Worm (Caenorhabditis elegans): ENCODE data around the gene F47C12.7.
A peak's percentile ranks its signal among the peaks of the same experiment; 100 is the strongest.

The F47C12.7 gene

DNA sequence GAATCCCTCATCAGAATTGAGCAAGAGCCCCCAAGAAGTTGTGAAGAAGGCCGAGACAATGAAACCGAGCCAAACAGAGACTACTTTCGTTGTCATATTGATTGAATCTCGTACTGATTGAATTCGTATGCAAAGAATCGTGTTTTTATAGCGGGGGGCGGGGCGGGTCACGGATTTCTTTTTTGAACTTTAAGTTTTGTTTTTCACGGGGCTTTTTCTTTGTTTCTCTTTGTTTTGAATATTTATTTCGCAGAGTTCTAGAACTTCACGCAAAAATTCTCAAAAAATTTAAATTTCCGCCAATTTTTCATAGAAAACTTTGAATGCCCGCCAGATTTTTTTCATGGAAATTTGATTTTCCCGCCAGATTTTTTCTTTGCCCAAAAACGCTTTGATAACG, 39.2 kb downstream of the F47C12.7 start, which contains the start of gene clec-73:
TSS of gene clec-73 (minus strand) at position 101 of the 400 bp plus-strand sequence.
- TF ChIP-seq tbx-11 (GFP tag; IDR thresholded peaks at IDR 0.05) (no peak), F13C5.2 (tag; optimal IDR thresholded peaks at IDR 0.05) (no peak), flt-1 (GFP tag; IDR thresholded peaks at IDR 0.05) (no peak), ceh-13 (GFP tag; optimal IDR thresholded peaks at IDR 0.05) (no peak), scrt-1 (GFP tag; IDR thresholded peaks at IDR 0.05) (no peak), tra-4 (tag; optimal IDR thresholded peaks at IDR 0.05) (no peak)

DNA sequence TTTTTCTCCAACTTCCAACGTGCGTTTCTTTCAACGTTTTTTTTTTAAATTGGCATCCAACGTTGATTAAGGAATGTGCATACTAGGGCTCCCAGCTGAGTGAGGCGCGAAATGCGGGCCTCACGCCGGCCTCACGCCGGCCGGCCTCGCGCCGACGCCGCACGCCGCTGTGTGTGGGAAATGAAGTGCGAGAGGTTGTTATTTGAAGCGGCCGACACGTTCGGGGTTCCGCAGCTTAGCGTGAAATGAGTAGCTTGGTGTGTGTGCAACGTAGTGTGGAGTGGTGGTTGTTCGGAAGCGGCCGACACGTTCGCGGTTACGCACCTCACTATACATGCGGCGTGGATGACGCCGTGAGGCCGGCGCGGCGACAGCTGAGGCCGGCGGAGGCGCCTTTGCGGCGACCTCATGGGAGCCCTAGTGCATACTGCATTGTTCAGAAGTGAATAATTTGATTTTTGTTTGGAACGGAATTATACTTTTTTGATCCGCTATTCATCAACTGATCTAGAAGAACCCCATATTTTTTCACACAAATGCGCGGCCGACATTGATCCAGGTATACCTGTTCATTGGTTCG, 47.8 kb downstream of the F47C12.7 start:
- 0 out of 2 replicates have a peak, but pooled peaks have one; percentile 32 for TF ChIP-seq scrt-1 (GFP tag; IDR thresholded peaks at IDR 0.05)

All from whole organism, early embryonic.